Worm (Caenorhabditis elegans): ENCODE results near the gene C32D5.10.

- TF ChIP-seq nhr-6 (tag; optimal IDR thresholded peaks at IDR 0.05) = no peak
- TF ChIP-seq F44E2.7 (GFP tag; IDR thresholded peaks at IDR 0.05) = no peak
- no peak for TF ChIP-seq nhr-76 (tag; optimal IDR thresholded peaks at IDR 0.05)
- no peak for TF ChIP-seq F37D6.2 (tag; optimal IDR thresholded peaks at IDR 0.05)
Observed at ce11 chrII:6306125-6306524, 45.7 kb downstream of the C32D5.10 start, which contains the start of gene C29F5.8.
